Worm (Caenorhabditis elegans) whole organism, L1 larva: ENCODE data around the gene tes-1.

Experiments
- alr-1 ChIP-seq: fragments of 200-800 bp; sonication (Bioruptor generic); optimal IDR thresholded peaks from 2 replicates; lab custom pipeline; 2018; ENCODE audit warnings: borderline replicate concordance, mild to moderate bottlenecking, missing genetic modification characterization, missing compliant biosample characterization
- ama-1 ChIP-seq: fragments of 150-350 bp; optimal IDR thresholded peaks from 2 replicates; lab custom pipeline; 2014
- blmp-1 ChIP-seq: fragments of 150-350 bp; optimal IDR thresholded peaks from 2 replicates; lab custom pipeline; 2014; ENCODE audit warnings: missing biosample characterization, missing genetic modification characterization
- egl-27 ChIP-seq, 2 experiments: fragments of 150-350 bp in 1 of 2; sonication (generic microtip); optimal IDR thresholded peaks; 3 replicates each; lab custom pipeline; 2017 to 2018; ENCODE audit warnings: missing biosample characterization in 2 of 2, missing genetic modification characterization in 2 of 2, missing genetic modification reagents in 2 of 2
- hpl-2 ChIP-seq: fragments of 150-350 bp; optimal IDR thresholded peaks from 2 replicates; lab custom pipeline; 2014; ENCODE audit warnings: missing biosample characterization, missing genetic modification reagents, missing genetic modification characterization
- mep-1 ChIP-seq: fragments of 150-350 bp; optimal IDR thresholded peaks from 2 replicates; lab custom pipeline; 2014; ENCODE audit warnings: missing biosample characterization, missing genetic modification characterization
- nhr-237 ChIP-seq: fragments of 150-350 bp; optimal IDR thresholded peaks from 2 replicates; lab custom pipeline; 2014; ENCODE audit warnings: missing biosample characterization, missing genetic modification characterization
- skn-1 ChIP-seq: fragments of 150-350 bp; optimal IDR thresholded peaks from 2 replicates; lab custom pipeline; 2014; ENCODE audit warnings: missing biosample characterization, missing genetic modification characterization
- sptf-1 ChIP-seq: fragments of 150-350 bp; optimal IDR thresholded peaks from 2 replicates; lab custom pipeline; 2014; ENCODE audit warnings: missing biosample characterization, missing genetic modification characterization
- ztf-4 ChIP-seq: fragments of 150-350 bp; optimal IDR thresholded peaks from 2 replicates; lab custom pipeline; 2014; ENCODE audit warnings: missing biosample characterization, missing genetic modification characterization

- TF ChIP-seq mep-1: no peak
- TF ChIP-seq egl-27 (tag; optimal IDR thresholded peaks at IDR 0.05; lab: Kevin White, UChicago): no peak
- no peak for TF ChIP-seq skn-1 (tag; lab: Kevin White, UChicago)
- no peak for TF ChIP-seq hpl-2 (GFP tag; lab: Kevin White, UChicago)
- no peak for TF ChIP-seq ama-1 (lab: Kevin White, UChicago)
- no peak for TF ChIP-seq nhr-237 (tag; lab: Kevin White, UChicago)
- no peak for TF ChIP-seq blmp-1 (tag; lab: Kevin White, UChicago)
- TF ChIP-seq sptf-1: no peak
- TF ChIP-seq ztf-4 (tag; lab: Kevin White, UChicago): no peak
- TF ChIP-seq alr-1 (tag; lab: Kevin White, UChicago): no peak
Measured at ce11 chrIV:7497750-7498149, 46.5 kb upstream of the tes-1 start, which contains the start of gene egas-4.
